Worm (Caenorhabditis elegans): Measurements from ENCODE around the gene ets-4.

DNA sequence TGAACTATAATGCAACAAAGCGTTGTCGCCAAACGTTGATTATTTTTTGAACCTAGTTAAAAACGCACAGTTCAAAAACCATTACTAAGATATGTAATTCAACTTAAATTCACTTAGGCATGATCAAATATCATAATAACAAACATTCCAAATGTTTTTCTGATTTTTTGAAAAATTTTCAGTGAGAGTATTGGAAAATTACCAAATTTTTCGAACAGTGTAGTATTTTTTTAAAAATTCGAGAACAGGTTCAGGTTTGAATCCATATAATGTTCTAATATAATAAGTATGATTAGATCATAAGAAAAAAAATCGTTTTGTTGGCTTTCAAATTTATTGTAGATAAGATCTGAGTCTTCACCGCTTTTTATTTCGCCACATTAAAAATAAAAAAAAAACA lies 35.0 kb downstream of the ets-4 start:
- TF ChIP-seq unc-86 (tag; optimal IDR thresholded peaks at IDR 0.05) (no peak), nhr-11 (tag; optimal IDR thresholded peaks at IDR 0.05) (no peak), tbx-2 (tag; optimal IDR thresholded peaks at IDR 0.05) (no peak), ets-4 (tag; optimal IDR thresholded peaks at IDR 0.05) (no peak), pha-4 (tag; optimal IDR thresholded peaks at IDR 0.05) (no peak), F13H6.1 (tag; optimal IDR thresholded peaks at IDR 0.05) (no peak), hlh-30 (tag; optimal IDR thresholded peaks at IDR 0.05; ENCODE audit: insufficient read depth) (no peak), elt-2 (tag; optimal IDR thresholded peaks at IDR 0.05) (no peak), ceh-30 (tag; optimal IDR thresholded peaks at IDR 0.05) (no peak), ref-2 (tag; optimal IDR thresholded peaks at IDR 0.05) (no peak), fax-1 (tag; optimal IDR thresholded peaks at IDR 0.05) (no peak), Y22D7AL.16 (tag; optimal IDR thresholded peaks at IDR 0.05) (no peak), hlh-13 (GFP tag; optimal IDR thresholded peaks at IDR 0.05) (no peak), ceh-18 (tag; optimal IDR thresholded peaks at IDR 0.05) (no peak)
